Fruit fly (Drosophila melanogaster) whole organism, embryonic: ENCODE data around the gene CG42465.
A peak's percentile ranks its signal among the peaks of the same experiment; 100 is the strongest.

ENCODE experiments used
- Antp ChIP-seq: fragments of 200-800 bp; sonication (Bioruptor generic); optimal IDR thresholded peaks from 3 replicates; lab custom pipeline; 2016; ENCODE audit warnings: missing biosample characterization, missing genetic modification characterization
- Bgb ChIP-seq: fragments of 200-800 bp; sonication (Bioruptor generic); IDR thresholded peaks from 2 replicates; pipeline ENCODE4 v1.3.6; 2022; ENCODE audit warnings: missing biosample characterization, missing genetic modification characterization; ENCODE audit not compliant: partially characterized antibody
- CG10209 ChIP-seq: fragments of 200-800 bp; sonication (Bioruptor generic); optimal IDR thresholded peaks from 3 replicates; lab custom pipeline; 2017; ENCODE audit warnings: missing biosample characterization, mild to moderate bottlenecking, missing genetic modification characterization, missing genetic modification reagents
- CG10321 ChIP-seq: fragments of 200-800 bp; sonication (Bioruptor generic); IDR thresholded peaks from 2 replicates; pipeline ENCODE4 v1.3.6; 2022; ENCODE audit warnings: missing biosample characterization, missing genetic modification characterization
- CG10366 ChIP-seq: fragments of 200-800 bp; sonication (Bioruptor generic); IDR thresholded peaks from 2 replicates; pipeline ENCODE4 v1.3.6; 2022; ENCODE audit warnings: missing biosample characterization, missing genetic modification characterization
- CG1233 ChIP-seq: fragments of 200-800 bp; sonication (Bioruptor generic); optimal IDR thresholded peaks from 4 replicates; lab custom pipeline; 2018; ENCODE audit warnings: missing biosample characterization, mild to moderate bottlenecking, missing genetic modification characterization
- CG12391 ChIP-seq: fragments of 200-800 bp; sonication (Bioruptor generic); optimal IDR thresholded peaks from 3 replicates; lab custom pipeline; 2018; ENCODE audit warnings: missing biosample characterization, mild to moderate bottlenecking, missing genetic modification characterization, moderate library complexity
- CG12744 ChIP-seq: fragments of 200-800 bp; sonication (Bioruptor generic); optimal IDR thresholded peaks from 2 replicates; lab custom pipeline; 2016; ENCODE audit warnings: missing biosample characterization, missing genetic modification characterization
- CG13624 ChIP-seq: fragments of 200-800 bp; sonication (Bioruptor generic); optimal IDR thresholded peaks from 2 replicates; lab custom pipeline; 2016; ENCODE audit warnings: missing biosample characterization, missing genetic modification characterization
- CG14014 ChIP-seq: fragments of 200-800 bp; sonication (Bioruptor generic); IDR thresholded peaks from 2 replicates; pipeline ENCODE4 v1.3.6; 2022; ENCODE audit warnings: missing biosample characterization, missing genetic modification characterization
- CG14965 ChIP-seq: fragments of 200-800 bp; sonication (Bioruptor generic); optimal IDR thresholded peaks from 2 replicates; lab custom pipeline; 2016; ENCODE audit warnings: missing biosample characterization, missing genetic modification characterization, borderline replicate concordance
- CG16779 ChIP-seq: fragments of 200-800 bp; sonication (Bioruptor generic); IDR thresholded peaks from 2 replicates; pipeline ENCODE4 v1.3.6; 2022; ENCODE audit warnings: missing biosample characterization, missing genetic modification characterization
- CG2202 ChIP-seq: fragments of 200-800 bp; sonication (Bioruptor generic); optimal IDR thresholded peaks from 2 replicates; lab custom pipeline; 2018; ENCODE audit warnings: missing biosample characterization, mild to moderate bottlenecking, missing genetic modification characterization
- CG30431 ChIP-seq: fragments of 200-800 bp; sonication (Bioruptor generic); optimal IDR thresholded peaks from 2 replicates; lab custom pipeline; 2017; ENCODE audit warnings: missing biosample characterization, missing genetic modification characterization
- CG32767 ChIP-seq: fragments of 200-800 bp; sonication (Bioruptor generic); IDR thresholded peaks from 2 replicates; pipeline ENCODE4 v1.3.6; 2022; ENCODE audit warnings: missing biosample characterization, missing genetic modification characterization
- CG33557 ChIP-seq: fragments of 200-800 bp; sonication (Bioruptor generic); optimal IDR thresholded peaks from 2 replicates; lab custom pipeline; 2019; ENCODE audit warnings: missing biosample characterization, mild to moderate bottlenecking, missing genetic modification characterization, moderate library complexity
- CG34422 ChIP-seq: fragments of 200-800 bp; sonication (Bioruptor generic); IDR thresholded peaks from 3 replicates; pipeline ENCODE4 v1.3.6; 2022; ENCODE audit warnings: missing biosample characterization, missing genetic modification characterization
- CG3838 ChIP-seq: fragments of 200-800 bp; sonication (Bioruptor generic); optimal IDR thresholded peaks from 3 replicates; lab custom pipeline; 2016; ENCODE audit warnings: missing biosample characterization, missing genetic modification characterization
- CG4707 ChIP-seq: fragments of 200-800 bp; sonication (Bioruptor generic); optimal IDR thresholded peaks from 2 replicates; lab custom pipeline; 2018; ENCODE audit warnings: missing biosample characterization, mild to moderate bottlenecking, missing genetic modification characterization, moderate library complexity
- CG4820 ChIP-seq: fragments of 200-800 bp; sonication (Bioruptor generic); optimal IDR thresholded peaks from 3 replicates; lab custom pipeline; 2016; ENCODE audit warnings: missing biosample characterization, missing genetic modification characterization
- CG4854 ChIP-seq: fragments of 200-800 bp; sonication (Bioruptor generic); optimal IDR thresholded peaks from 2 replicates; lab custom pipeline; 2016; ENCODE audit warnings: missing biosample characterization, missing genetic modification characterization, inconsistent platforms
- CG5245 ChIP-seq: fragments of 200-800 bp; sonication (Bioruptor generic); optimal IDR thresholded peaks from 3 replicates; lab custom pipeline; 2016; ENCODE audit warnings: missing biosample characterization, missing genetic modification characterization
- CG6654 ChIP-seq: fragments of 200-800 bp; sonication (Bioruptor generic); optimal IDR thresholded peaks from 2 replicates; lab custom pipeline; 2017; ENCODE audit warnings: missing biosample characterization, mild to moderate bottlenecking, missing genetic modification characterization
- CG6813 ChIP-seq: fragments of 200-800 bp; sonication (Bioruptor generic); optimal IDR thresholded peaks from 2 replicates; lab custom pipeline; 2017; ENCODE audit warnings: missing biosample characterization, missing genetic modification characterization, mild to moderate bottlenecking, moderate library complexity, missing genetic modification reagents
- Dad ChIP-seq: fragments of 200-800 bp; sonication (Bioruptor generic); optimal IDR thresholded peaks from 3 replicates; lab custom pipeline; 2016; ENCODE audit warnings: missing biosample characterization, missing genetic modification characterization
- HLH4C ChIP-seq: fragments of 200-800 bp; sonication (Bioruptor generic); IDR thresholded peaks from 3 replicates; pipeline ENCODE4 v1.3.6; 2022; ENCODE audit warnings: missing biosample characterization, missing genetic modification characterization; ENCODE audit not compliant: partially characterized antibody
- HmgD ChIP-seq: fragments of 200-800 bp; sonication (Bioruptor generic); optimal IDR thresholded peaks from 3 replicates; lab custom pipeline; 2016; ENCODE audit warnings: missing biosample characterization, missing genetic modification characterization
- HmgZ ChIP-seq: fragments of 200-800 bp; sonication (Bioruptor generic); optimal IDR thresholded peaks from 2 replicates; lab custom pipeline; 2018; ENCODE audit warnings: missing biosample characterization, mild to moderate bottlenecking, missing genetic modification characterization
- Neu2 ChIP-seq: fragments of 200-800 bp; sonication (Bioruptor generic); optimal IDR thresholded peaks from 3 replicates; lab custom pipeline; 2016; ENCODE audit warnings: missing biosample characterization, missing genetic modification characterization, borderline replicate concordance
- Oaz ChIP-seq: fragments of 200-800 bp; sonication (Bioruptor generic); IDR thresholded peaks from 2 replicates; pipeline ENCODE4 v1.3.6; 2022; ENCODE audit warnings: missing biosample characterization, missing genetic modification characterization
- Rfx ChIP-seq: fragments of 200-800 bp; sonication (Bioruptor generic); IDR thresholded peaks from 2 replicates; pipeline ENCODE4 v1.3.6; 2022; ENCODE audit warnings: missing biosample characterization, missing genetic modification characterization
- Spps ChIP-seq: fragments of 200-800 bp; sonication (Bioruptor generic); optimal IDR thresholded peaks from 2 replicates; lab custom pipeline; 2018; ENCODE audit warnings: missing biosample characterization, mild to moderate bottlenecking, missing genetic modification characterization
- Ssrp ChIP-seq: fragments of 200-800 bp; sonication (Bioruptor generic); optimal IDR thresholded peaks from 2 replicates; lab custom pipeline; 2018; ENCODE audit warnings: missing biosample characterization, mild to moderate bottlenecking, missing genetic modification characterization, moderate library complexity
- Xrp1 ChIP-seq: fragments of 200-800 bp; sonication (Bioruptor generic); IDR thresholded peaks from 2 replicates; pipeline ENCODE4 v1.3.6; 2022; ENCODE audit warnings: missing biosample characterization, missing genetic modification characterization
- aop ChIP-seq: fragments of 200-800 bp; sonication (Bioruptor generic); IDR thresholded peaks from 2 replicates; pipeline ENCODE4 v1.3.6; 2022; ENCODE audit warnings: missing biosample characterization, missing genetic modification characterization
- bcd ChIP-seq: fragments of 200-800 bp; sonication (Bioruptor generic); optimal IDR thresholded peaks from 2 replicates; lab custom pipeline; 2017; ENCODE audit warnings: missing biosample characterization, mild to moderate bottlenecking, missing genetic modification characterization
- corto ChIP-seq: fragments of 200-800 bp; sonication (Bioruptor generic); optimal IDR thresholded peaks from 2 replicates; lab custom pipeline; 2016; ENCODE audit warnings: missing biosample characterization, mild to moderate bottlenecking, missing genetic modification characterization, moderate library complexity
- cwo ChIP-seq: fragments of 200-800 bp; sonication (Bioruptor generic); optimal IDR thresholded peaks from 3 replicates; lab custom pipeline; 2017; ENCODE audit warnings: missing biosample characterization, missing genetic modification characterization, mild to moderate bottlenecking, moderate library complexity, missing genetic modification reagents
- disco-r ChIP-seq: fragments of 200-800 bp; sonication (Bioruptor generic); optimal IDR thresholded peaks from 2 replicates; lab custom pipeline; 2016; ENCODE audit warnings: missing biosample characterization, missing genetic modification characterization
- emc ChIP-seq: fragments of 200-800 bp; sonication (Bioruptor generic); optimal IDR thresholded peaks from 2 replicates; lab custom pipeline; 2016; ENCODE audit warnings: missing biosample characterization, missing genetic modification characterization
- ewg ChIP-seq: fragments of 200-800 bp; sonication (Bioruptor generic); optimal IDR thresholded peaks from 3 replicates; lab custom pipeline; 2017; ENCODE audit warnings: mild to moderate bottlenecking, missing biosample characterization, missing genetic modification reagents, missing genetic modification characterization
- kah ChIP-seq: fragments of 200-800 bp; sonication (Bioruptor generic); optimal IDR thresholded peaks from 2 replicates; lab custom pipeline; 2018; ENCODE audit warnings: missing biosample characterization, mild to moderate bottlenecking, missing genetic modification characterization
- kni ChIP-seq: fragments of 200-800 bp; sonication (Bioruptor generic); optimal IDR thresholded peaks from 3 replicates; lab custom pipeline; 2017; ENCODE audit warnings: mild to moderate bottlenecking, missing biosample characterization, missing genetic modification reagents, missing genetic modification characterization
- nerfin-2 ChIP-seq: fragments of 200-800 bp; sonication (Bioruptor generic); IDR thresholded peaks from 2 replicates; pipeline ENCODE4 v1.3.6; 2022; ENCODE audit warnings: missing biosample characterization, missing genetic modification characterization; ENCODE audit not compliant: partially characterized antibody
- nom ChIP-seq: fragments of 200-800 bp; sonication (Bioruptor generic); optimal IDR thresholded peaks from 2 replicates; lab custom pipeline; 2017; ENCODE audit warnings: missing biosample characterization, missing genetic modification characterization, mild to moderate bottlenecking, moderate library complexity, missing genetic modification reagents
- org-1 ChIP-seq: fragments of 200-800 bp; sonication (Bioruptor generic); optimal IDR thresholded peaks from 2 replicates; lab custom pipeline; 2017; ENCODE audit warnings: missing biosample characterization, missing genetic modification characterization
- seq ChIP-seq: fragments of 200-800 bp; sonication (Bioruptor generic); IDR thresholded peaks from 2 replicates; pipeline ENCODE4 v1.3.6; 2022; ENCODE audit warnings: missing biosample characterization, missing genetic modification characterization
- zen ChIP-seq: fragments of 200-800 bp; sonication (Bioruptor generic); optimal IDR thresholded peaks from 3 replicates; lab custom pipeline; 2018; ENCODE audit warnings: missing biosample characterization, mild to moderate bottlenecking, missing genetic modification characterization, moderate library complexity
- zfh1 ChIP-seq: fragments of 200-800 bp; sonication (Bioruptor generic); IDR thresholded peaks from 3 replicates; pipeline ENCODE4 v1.3.6; 2022; ENCODE audit warnings: missing biosample characterization, missing genetic modification characterization

The CG42465 gene

dm6 chr2L:3685139-3685851 lies 14.7 kb upstream of the CG42465 start (continued):
- TF ChIP-seq cwo (GFP tag; lab: Kevin White, UChicago) (no peak), CG12744 (no peak), CG34422 (GFP tag; lab: Robert Waterston, UW) (0 out of 3 replicates have a peak, but pooled peaks have one; percentile 26), CG10209 (GFP tag; lab: Kevin White, UChicago) (no peak), corto (GFP tag; lab: Kevin White, UChicago) (no peak), ewg (GFP tag; lab: Kevin White, UChicago) (no peak), CG10321 (GFP tag; lab: Robert Waterston, UW) (0 out of 2 replicates have a peak, but pooled peaks have one; percentile 18), zen (tag; lab: Kevin White, UChicago) (peak; percentile 40), zfh1 (GFP tag; lab: Robert Waterston, UW) (0 out of 3 replicates have a peak, but pooled peaks have one; percentile 49), CG10366 (GFP tag; lab: Robert Waterston, UW) (no peak; the same call in 1 of the 2 replicates), CG14965 (GFP tag; lab: Kevin White, UChicago) (no peak), Xrp1 (GFP tag; lab: Robert Waterston, UW) (peak; percentile 55; the same call in 1 of the 2 replicates), aop (GFP tag; lab: Robert Waterston, UW) (no peak), CG5245 (GFP tag; lab: Kevin White, UChicago) (no peak), CG4854 (GFP tag; lab: Kevin White, UChicago) (no peak), CG12391 (tag; lab: Kevin White, UChicago) (peak; percentile 27), CG6654 (GFP tag; lab: Kevin White, UChicago) (no peak), CG16779 (no peak), CG4820 (peak; percentile 27), kni (no peak), disco-r (GFP tag; lab: Kevin White, UChicago) (no peak), nom (no peak), emc (no peak), CG2202 (tag; lab: Kevin White, UChicago) (peak; percentile 3), CG30431 (GFP tag; lab: Kevin White, UChicago) (peak; percentile 4), HmgD (GFP tag; lab: Kevin White, UChicago) (no peak), HmgZ (no peak), Spps (tag; lab: Kevin White, UChicago) (no peak), CG32767 (GFP tag; lab: Robert Waterston, UW) (no peak), Dad (GFP tag; lab: Kevin White, UChicago) (no peak), CG4707 (GFP tag; lab: Kevin White, UChicago) (no peak), Bgb (no peak), Neu2 (GFP tag; lab: Kevin White, UChicago) (no peak), bcd (GFP tag; lab: Kevin White, UChicago) (no peak), CG3838 (GFP tag; lab: Kevin White, UChicago) (no peak), CG6813 (no peak), HLH4C (GFP tag; lab: Robert Waterston, UW) (no peak), CG1233 (GFP tag; lab: Kevin White, UChicago) (no peak), nerfin-2 (GFP tag; lab: Robert Waterston, UW) (no peak), seq (GFP tag; lab: Robert Waterston, UW) (peak; percentile 84), org-1 (GFP tag; lab: Kevin White, UChicago) (no peak), Antp (GFP tag; lab: Kevin White, UChicago) (peak; percentile 5), CG33557 (GFP tag; lab: Kevin White, UChicago) (peak; percentile 10), Oaz (no peak), kah (GFP tag; lab: Kevin White, UChicago) (no peak), CG14014 (GFP tag; lab: Robert Waterston, UW) (no peak), Rfx (GFP tag; lab: Robert Waterston, UW) (no peak), Ssrp (tag; lab: Kevin White, UChicago) (no peak), CG13624 (no peak)
